Worm (Caenorhabditis elegans) whole organism, mixed stage, embryonic: Measurements from ENCODE around the gene C39B10.5.

Experiments used
- M03D4.4 ChIP-seq: sonication (generic microtip); optimal IDR thresholded peaks from 2 replicates; lab custom pipeline; 2017; ENCODE audit warnings: mild to moderate bottlenecking, missing genetic modification characterization, missing compliant biosample characterization
- blmp-1 ChIP-seq: fragments of 150-350 bp; optimal IDR thresholded peaks from 2 replicates; lab custom pipeline; 2014; ENCODE audit warnings: missing biosample characterization, missing genetic modification characterization
- ceh-39 ChIP-seq: fragments of 150-350 bp; optimal IDR thresholded peaks from 2 replicates; lab custom pipeline; 2014; ENCODE audit warnings: missing biosample characterization, missing genetic modification characterization
- ceh-43 ChIP-seq: fragments of 200-800 bp; sonication (Bioruptor generic); optimal IDR thresholded peaks from 2 replicates; lab custom pipeline; 2018; ENCODE audit warnings: mild to moderate bottlenecking, missing genetic modification characterization, moderate library complexity, missing compliant biosample characterization
- ceh-83 ChIP-seq: fragments of 200-800 bp; sonication (Bioruptor generic); optimal IDR thresholded peaks from 2 replicates; lab custom pipeline; 2018; ENCODE audit warnings: mild to moderate bottlenecking, missing genetic modification characterization, missing compliant biosample characterization
- ces-1 ChIP-seq: fragments of 150-350 bp; optimal IDR thresholded peaks from 2 replicates; lab custom pipeline; 2014; ENCODE audit warnings: missing biosample characterization, missing genetic modification reagents, missing genetic modification characterization
- cnd-1 ChIP-seq: fragments of 200-800 bp; sonication (Bioruptor generic); optimal IDR thresholded peaks from 2 replicates; lab custom pipeline; 2018; ENCODE audit warnings: mild to moderate bottlenecking, missing genetic modification characterization, missing compliant biosample characterization
- drap-1 ChIP-seq: fragments of 200-800 bp; sonication (Bioruptor generic); optimal IDR thresholded peaks from 3 replicates; lab custom pipeline; 2018; ENCODE audit warnings: mild to moderate bottlenecking, missing genetic modification characterization, missing compliant biosample characterization
- elt-1 ChIP-seq: sonication (generic microtip); optimal IDR thresholded peaks from 2 replicates; lab custom pipeline; 2017; ENCODE audit warnings: missing genetic modification characterization, mild to moderate bottlenecking, missing compliant biosample characterization, antibody characterized with exemption, moderate library complexity, borderline replicate concordance; ENCODE audit not compliant: insufficient read depth
- elt-3 ChIP-seq: fragments of 150-350 bp; optimal IDR thresholded peaks from 2 replicates; lab custom pipeline; 2014; ENCODE audit warnings: missing biosample characterization, missing genetic modification characterization
- flh-1 ChIP-seq: fragments of 200-800 bp; sonication (Bioruptor generic); optimal IDR thresholded peaks from 2 replicates; lab custom pipeline; 2018; ENCODE audit warnings: mild to moderate bottlenecking, missing genetic modification characterization, moderate library complexity, missing compliant biosample characterization
- ham-2 ChIP-seq: fragments of 200-800 bp; sonication (Bioruptor generic); optimal IDR thresholded peaks from 2 replicates; lab custom pipeline; 2018; ENCODE audit warnings: mild to moderate bottlenecking, missing genetic modification characterization, missing compliant biosample characterization
- hlh-1 ChIP-seq: fragments of 150-350 bp; optimal IDR thresholded peaks from 2 replicates; lab custom pipeline; 2014; ENCODE audit warnings: missing biosample characterization, missing genetic modification reagents, missing genetic modification characterization
- lin-13 ChIP-seq: fragments of 150-350 bp; optimal IDR thresholded peaks from 2 replicates; lab custom pipeline; 2014; ENCODE audit warnings: missing biosample characterization, missing genetic modification characterization
- lin-32 ChIP-seq: fragments of 200-800 bp; sonication (Bioruptor generic); optimal IDR thresholded peaks from 2 replicates; lab custom pipeline; 2018; ENCODE audit warnings: mild to moderate bottlenecking, missing genetic modification characterization, missing compliant biosample characterization
- lsy-2 ChIP-seq: fragments of 150-350 bp; optimal IDR thresholded peaks from 2 replicates; lab custom pipeline; 2014; ENCODE audit warnings: missing biosample characterization, missing genetic modification characterization
- mab-5 ChIP-seq: fragments of 150-350 bp; optimal IDR thresholded peaks from 2 replicates; lab custom pipeline; 2014; ENCODE audit warnings: missing biosample characterization, missing genetic modification characterization
- mep-1 ChIP-seq: fragments of 150-350 bp; optimal IDR thresholded peaks from 2 replicates; lab custom pipeline; 2017; ENCODE audit warnings: missing biosample characterization, missing genetic modification reagents, missing genetic modification characterization, inconsistent platforms
- mls-2 ChIP-seq: sonication (generic microtip); optimal IDR thresholded peaks from 2 replicates; lab custom pipeline; 2016; ENCODE audit warnings: mild to moderate bottlenecking, missing genetic modification characterization, moderate library complexity, missing compliant biosample characterization
- nhr-12 ChIP-seq: fragments of 150-350 bp; optimal IDR thresholded peaks from 2 replicates; lab custom pipeline; 2014; ENCODE audit warnings: missing biosample characterization, missing genetic modification characterization
- nhr-2 ChIP-seq: fragments of 150-350 bp; optimal IDR thresholded peaks from 2 replicates; lab custom pipeline; 2014; ENCODE audit warnings: missing biosample characterization, missing genetic modification characterization
- nhr-28 ChIP-seq: fragments of 150-350 bp; optimal IDR thresholded peaks from 2 replicates; lab custom pipeline; 2014; ENCODE audit warnings: missing biosample characterization, missing genetic modification characterization
- pha-4 ChIP-seq: fragments of 150-350 bp; optimal IDR thresholded peaks from 2 replicates; lab custom pipeline; 2018; ENCODE audit warnings: missing biosample characterization, missing genetic modification reagents, missing genetic modification characterization
- sem-2 ChIP-seq: fragments of 200-800 bp; sonication (Bioruptor generic); optimal IDR thresholded peaks from 2 replicates; lab custom pipeline; 2018; ENCODE audit warnings: mild to moderate bottlenecking, missing genetic modification characterization, missing compliant biosample characterization
- snpc-4 ChIP-seq: fragments of 150-350 bp; optimal IDR thresholded peaks from 2 replicates; lab custom pipeline; 2014; ENCODE audit warnings: missing biosample characterization, missing genetic modification characterization
- sptf-1 ChIP-seq: sonication (generic microtip); optimal IDR thresholded peaks from 2 replicates; lab custom pipeline; 2017; ENCODE audit warnings: mild to moderate bottlenecking, missing genetic modification characterization, moderate library complexity, missing compliant biosample characterization
- tbx-8 ChIP-seq: fragments of 200-800 bp; sonication (Bioruptor generic); optimal IDR thresholded peaks from 2 replicates; lab custom pipeline; 2018; ENCODE audit warnings: mild to moderate bottlenecking, missing genetic modification characterization, moderate library complexity, missing compliant biosample characterization
- unc-120 ChIP-seq: sonication (generic microtip); optimal IDR thresholded peaks from 2 replicates; lab custom pipeline; 2017; ENCODE audit warnings: missing genetic modification characterization, missing compliant biosample characterization; ENCODE audit not compliant: poor library complexity, severe bottlenecking
- unc-39 ChIP-seq: fragments of 150-350 bp; optimal IDR thresholded peaks from 2 replicates; lab custom pipeline; 2014; ENCODE audit warnings: missing biosample characterization, missing genetic modification characterization
- unc-62 ChIP-seq: fragments of 150-350 bp; optimal IDR thresholded peaks from 2 replicates; lab custom pipeline; 2014; ENCODE audit warnings: missing biosample characterization, missing genetic modification reagents, missing genetic modification characterization
- zip-8 ChIP-seq: fragments of 150-350 bp; optimal IDR thresholded peaks from 2 replicates; lab custom pipeline; 2014; ENCODE audit warnings: missing biosample characterization, missing genetic modification characterization
- ztf-11 ChIP-seq: fragments of 150-350 bp; optimal IDR thresholded peaks from 2 replicates; lab custom pipeline; 2014; ENCODE audit warnings: missing biosample characterization, missing genetic modification characterization

The C39B10.5 gene

ce11 chrX:10482272-10482671 is 35.1 kb downstream of the C39B10.5 start:
- no peak for TF ChIP-seq unc-39
- TF ChIP-seq unc-62 (GFP tag; lab: Kevin White, UChicago) = no peak
- no peak for TF ChIP-seq lin-13 (tag; lab: Kevin White, UChicago)
- TF ChIP-seq zip-8 (tag; lab: Kevin White, UChicago) = no peak
- TF ChIP-seq unc-120 = no peak
- TF ChIP-seq ham-2 (GFP tag; lab: Kevin White, UChicago) = no peak
- TF ChIP-seq flh-1 (GFP tag; lab: Kevin White, UChicago) = no peak
- no peak for TF ChIP-seq snpc-4
- TF ChIP-seq ces-1 = no peak
- TF ChIP-seq hlh-1 = no peak
- no peak for TF ChIP-seq nhr-12 (tag; lab: Kevin White, UChicago)
- TF ChIP-seq sem-2 (GFP tag; lab: Kevin White, UChicago) = no peak
- TF ChIP-seq drap-1 (GFP tag; lab: Kevin White, UChicago) = no peak

DNA sequence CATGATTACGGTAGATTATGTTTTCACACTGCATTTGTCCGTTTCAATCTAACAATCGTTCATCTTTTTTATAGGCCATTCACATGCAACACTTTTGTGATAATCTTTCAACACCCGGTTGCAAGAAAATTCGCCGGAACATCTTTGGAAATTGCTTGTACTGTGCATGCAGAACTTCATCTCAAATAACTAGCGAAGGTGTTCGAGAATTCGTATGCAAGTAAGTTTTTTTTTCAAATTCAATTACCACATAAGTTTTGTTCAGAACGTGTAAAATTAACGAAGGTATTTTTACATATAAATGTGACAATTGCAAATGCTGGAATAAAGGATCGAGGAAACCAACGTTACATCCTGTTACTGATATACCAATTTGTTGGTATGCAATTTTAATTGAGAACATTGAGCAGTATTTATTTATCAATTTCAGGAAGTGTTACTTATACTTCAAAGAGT is 38.2 kb downstream of the C39B10.5 start, which contains the start of gene C33D3.3:
Gene C33D3.3, plus strand, starts transcription at position 51 of the 456 bp plus-strand sequence.
- TF ChIP-seq mab-5 (no peak), unc-120 (no peak), M03D4.4 (no peak), unc-62 (GFP tag; lab: Kevin White, UChicago) (no peak), nhr-2 (no peak), ham-2 (GFP tag; lab: Kevin White, UChicago) (no peak), mep-1 (no peak), ceh-39 (tag; lab: Kevin White, UChicago) (no peak), mls-2 (no peak), elt-3 (tag; lab: Kevin White, UChicago) (no peak), tbx-8 (GFP tag; lab: Kevin White, UChicago) (no peak), unc-39 (no peak), ceh-83 (no peak)

DNA sequence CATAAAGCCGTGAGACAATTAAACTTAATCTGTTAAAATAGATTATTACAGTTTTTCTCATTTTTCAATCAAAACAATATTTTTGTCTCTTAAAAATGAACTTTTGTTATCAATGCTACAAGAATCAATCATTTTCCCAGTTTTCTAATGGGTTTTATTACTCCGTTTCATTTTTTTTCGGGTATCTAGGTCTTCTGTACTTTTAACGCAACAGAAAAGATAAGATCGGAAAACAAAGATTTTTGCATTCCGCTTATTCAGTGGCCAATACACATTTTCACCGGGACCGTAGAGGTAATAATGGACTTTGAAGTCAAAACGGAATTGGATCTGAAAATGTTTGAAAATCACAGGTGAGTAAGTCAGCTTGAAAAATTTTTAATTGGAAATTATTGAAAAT is 41.6 kb downstream of the C39B10.5 start, which contains the start of gene C33D3.4:
Gene C33D3.4, plus strand, starts transcription at position 301 of the 400 bp plus-strand sequence.
- TF ChIP-seq sptf-1 (tag; lab: Kevin White, UChicago) = no peak
- no peak for TF ChIP-seq lin-32 (GFP tag; lab: Kevin White, UChicago)
- TF ChIP-seq unc-62 (GFP tag; lab: Kevin White, UChicago) = no peak
- TF ChIP-seq, all 35 proteins: peak for 0

- TF ChIP-seq unc-62 (GFP tag; lab: Kevin White, UChicago) = no peak
- no peak for TF ChIP-seq hlh-1
- TF ChIP-seq nhr-2 = no peak
- TF ChIP-seq unc-120 = no peak
- no peak for TF ChIP-seq lsy-2 (tag; lab: Kevin White, UChicago)
- no peak for TF ChIP-seq nhr-12 (tag; lab: Kevin White, UChicago)
- no peak for TF ChIP-seq elt-1 (tag; lab: Kevin White, UChicago)
- no peak for TF ChIP-seq nhr-28
Observed at ce11 chrX:10491044-10491443, 43.9 kb downstream of the C39B10.5 start, which contains the start of gene C33D3.5. TSS of gene C33D3.5 (plus strand) at chrX:10491344.

DNA sequence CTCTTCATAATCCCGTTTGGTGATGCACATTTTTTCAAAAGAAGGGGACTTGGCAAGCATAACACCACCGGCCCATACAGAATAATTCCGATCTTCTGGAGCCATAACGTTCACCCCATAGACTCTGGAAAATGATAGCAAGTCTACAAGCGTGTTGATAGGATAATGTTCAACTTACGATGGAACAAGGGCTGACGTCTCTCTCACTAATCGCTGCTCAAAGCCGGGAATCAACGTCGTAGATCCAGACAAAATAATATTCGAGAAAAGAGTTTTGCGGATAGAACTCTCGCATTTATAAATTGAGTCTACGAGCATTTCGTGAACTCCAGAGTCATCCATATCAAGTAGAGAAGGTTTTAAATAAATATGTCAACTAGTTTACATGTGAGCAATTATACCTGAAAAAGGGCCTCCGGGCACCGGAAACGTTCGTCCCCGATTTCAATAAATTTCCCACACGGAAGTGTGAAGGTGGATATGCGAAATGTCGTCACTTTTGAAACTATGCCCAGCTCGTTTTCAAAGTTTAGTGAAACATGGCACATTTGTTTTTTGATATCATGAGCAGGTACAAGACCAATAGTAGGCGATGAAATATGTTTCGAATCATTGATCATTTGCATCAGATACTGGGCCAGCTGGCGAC is 44.9 kb downstream of the C39B10.5 start:
- TF ChIP-seq ztf-11 (tag; lab: Kevin White, UChicago) = no peak
- no peak for TF ChIP-seq ceh-83
- no peak for TF ChIP-seq flh-1 (GFP tag; lab: Kevin White, UChicago)
- TF ChIP-seq nhr-2 = no peak
- no peak for TF ChIP-seq ceh-39 (tag; lab: Kevin White, UChicago)
- TF ChIP-seq nhr-12 (tag; lab: Kevin White, UChicago) = no peak
- TF ChIP-seq elt-3 (tag; lab: Kevin White, UChicago) = no peak
- TF ChIP-seq ces-1 = no peak
- no peak for TF ChIP-seq lin-13 (tag; lab: Kevin White, UChicago)
- TF ChIP-seq pha-4 (tag; lab: Kevin White, UChicago) = no peak
- no peak for TF ChIP-seq lsy-2 (tag; lab: Kevin White, UChicago)
- TF ChIP-seq zip-8 (tag; lab: Kevin White, UChicago) = no peak
- TF ChIP-seq M03D4.4 = no peak
- TF ChIP-seq cnd-1 = no peak
- no peak for TF ChIP-seq ceh-43 (GFP tag; lab: Kevin White, UChicago)
- no peak for TF ChIP-seq sem-2 (GFP tag; lab: Kevin White, UChicago)
- TF ChIP-seq ham-2 (GFP tag; lab: Kevin White, UChicago) = no peak
- TF ChIP-seq blmp-1 (tag; lab: Kevin White, UChicago) = no peak
- TF ChIP-seq snpc-4 = no peak
